Fruit fly (Drosophila melanogaster): Measurements from ENCODE around the gene rudhira.

rudhira gene

dm6 chrX:11818047-11818766 lies 1.5 kb downstream of the rudhira start (continued):
- peak; percentile 93 for TF ChIP-seq CG12236 (GFP tag; optimal IDR thresholded peaks at IDR 0.05)
- TF ChIP-seq MTF-1 (GFP tag; optimal IDR thresholded peaks at IDR 0.05; ENCODE audit: borderline replicate concordance) = peak; percentile 82
- peak; percentile 93 for TF ChIP-seq Six4 (GFP tag; optimal IDR thresholded peaks at IDR 0.05)
- no peak for TF ChIP-seq hbn (GFP tag; IDR thresholded peaks at IDR 0.05; ENCODE audit: partially characterized antibody)
- TF ChIP-seq CG42726 (GFP tag; IDR thresholded peaks at IDR 0.05; ENCODE audit: partially characterized antibody) = no peak
- TF ChIP-seq gsb-n (tag; optimal IDR thresholded peaks at IDR 0.05) = peak; percentile 95
- peak; percentile 92 for TF ChIP-seq bab2 (GFP tag; optimal IDR thresholded peaks at IDR 0.05)
- peak; percentile 88 for TF ChIP-seq Abd-B (GFP tag; optimal IDR thresholded peaks at IDR 0.05)
- peak; percentile 95 for TF ChIP-seq nmo (GFP tag; optimal IDR thresholded peaks at IDR 0.05)
- peak; percentile 91 for TF ChIP-seq HHEX (GFP tag; optimal IDR thresholded peaks at IDR 0.05)
- TF ChIP-seq CG14860 (GFP tag; IDR thresholded peaks at IDR 0.05; ENCODE audit: partially characterized antibody) = peak; percentile 61
- peak; percentile 97 for TF ChIP-seq CG2712 (tag; optimal IDR thresholded peaks at IDR 0.05)
- peak; percentile 91 for TF ChIP-seq CrebB (tag; optimal IDR thresholded peaks at IDR 0.05)
- peak; percentile 93 for TF ChIP-seq pho (GFP tag; optimal IDR thresholded peaks at IDR 0.05)
- peak; percentile 94 for TF ChIP-seq CG7556 (GFP tag; optimal IDR thresholded peaks at IDR 0.05)
- peak; percentile 92 for TF ChIP-seq CG3281 (GFP tag; optimal IDR thresholded peaks at IDR 0.05)
- TF ChIP-seq CG9932 (GFP tag; IDR thresholded peaks at IDR 0.05) = peak; percentile 84
- TF ChIP-seq CG17568 (GFP tag; optimal IDR thresholded peaks at IDR 0.05) = peak; percentile 91
- TF ChIP-seq CG2120 (GFP tag; optimal IDR thresholded peaks at IDR 0.05) = peak; percentile 96
- TF ChIP-seq CG8089 (GFP tag; optimal IDR thresholded peaks at IDR 0.05) = peak; percentile 95
- peak; percentile 94 for TF ChIP-seq org-1 (GFP tag; optimal IDR thresholded peaks at IDR 0.05)
- peak; percentile 84 for TF ChIP-seq CG9876 (GFP tag; optimal IDR thresholded peaks at IDR 0.05)
- peak; percentile 93 for TF ChIP-seq CG6813 (GFP tag; optimal IDR thresholded peaks at IDR 0.05)
- TF ChIP-seq dmrt99B (tag; optimal IDR thresholded peaks at IDR 0.05) = peak; percentile 97
- TF ChIP-seq CG10267 (tag; optimal IDR thresholded peaks at IDR 0.05) = peak; percentile 89
- TF ChIP-seq CG17912 (GFP tag; optimal IDR thresholded peaks at IDR 0.05) = peak; percentile 70
- peak; percentile 89 for TF ChIP-seq eyg (GFP tag; optimal IDR thresholded peaks at IDR 0.05)
- peak; percentile 79 for TF ChIP-seq da (GFP tag; optimal IDR thresholded peaks at IDR 0.05)
- TF ChIP-seq pfk (GFP tag; optimal IDR thresholded peaks at IDR 0.05) = peak; percentile 98
- peak; percentile 97 for TF ChIP-seq gem (tag; optimal IDR thresholded peaks at IDR 0.05)
- TF ChIP-seq CG12219 (GFP tag; optimal IDR thresholded peaks at IDR 0.05) = peak; percentile 96
- peak; percentile 93 to 97 for TF ChIP-seq bsh (GFP tag; optimal IDR thresholded peaks at IDR 0.05)
- TF ChIP-seq Sox100B (GFP tag; optimal IDR thresholded peaks at IDR 0.05) = peak; percentile 91
- TF ChIP-seq row (GFP tag; IDR thresholded peaks at IDR 0.05) = peak; percentile 97
- peak; percentile 63 to 95 for TF ChIP-seq Pdp1 (GFP tag; optimal IDR thresholded peaks at IDR 0.05)
- peak; percentile 79 for TF ChIP-seq ro (GFP tag; IDR thresholded peaks at IDR 0.05)
- peak; percentile 89 for TF ChIP-seq CG10654 (GFP tag; optimal IDR thresholded peaks at IDR 0.05)
- peak; percentile 76 for TF ChIP-seq sd (tag; optimal IDR thresholded peaks at IDR 0.05)
- TF ChIP-seq Kr (GFP tag; optimal IDR thresholded peaks at IDR 0.05) = no peak
- peak; percentile 95 for TF ChIP-seq CG32767 (GFP tag; IDR thresholded peaks at IDR 0.05)
- TF ChIP-seq CG4707 (GFP tag; optimal IDR thresholded peaks at IDR 0.05) = peak; percentile 99
- TF ChIP-seq sima (GFP tag; optimal IDR thresholded peaks at IDR 0.05) = peak; percentile 82
- TF ChIP-seq CG3995 (GFP tag; optimal IDR thresholded peaks at IDR 0.05) = peak; percentile 52
- TF ChIP-seq BtbVII (GFP tag; optimal IDR thresholded peaks at IDR 0.05) = peak; percentile 92
- TF ChIP-seq lab (GFP tag; optimal IDR thresholded peaks at IDR 0.05) = peak; percentile 96
- TF ChIP-seq aop (GFP tag; IDR thresholded peaks at IDR 0.05) = 0 out of 2 replicates have a peak, but pooled peaks have one; percentile 6
- peak; percentile 75 for TF ChIP-seq CG15073 (GFP tag; optimal IDR thresholded peaks at IDR 0.05)
- TF ChIP-seq Bdp1 (GFP tag; optimal IDR thresholded peaks at IDR 0.05) = peak; percentile 86

All from whole organism, embryonic.